Worm (Caenorhabditis elegans) whole organism, mixed stage, embryonic: ENCODE data around the gene scl-7.

Experiments
- cnd-1 ChIP-seq: fragments of 200-800 bp; sonication (Bioruptor generic); optimal IDR thresholded peaks from 2 replicates; lab custom pipeline; 2018; ENCODE audit warnings: mild to moderate bottlenecking, missing genetic modification characterization, missing compliant biosample characterization
- mls-2 ChIP-seq: sonication (generic microtip); optimal IDR thresholded peaks from 2 replicates; lab custom pipeline; 2016; ENCODE audit warnings: mild to moderate bottlenecking, missing genetic modification characterization, moderate library complexity, missing compliant biosample characterization
- nhr-237 ChIP-seq: fragments of 150-350 bp; optimal IDR thresholded peaks from 2 replicates; lab custom pipeline; 2014; ENCODE audit warnings: missing biosample characterization, missing genetic modification characterization
- nhr-28 ChIP-seq: fragments of 150-350 bp; optimal IDR thresholded peaks from 2 replicates; lab custom pipeline; 2014; ENCODE audit warnings: missing biosample characterization, missing genetic modification characterization
- nhr-76 ChIP-seq: sonication (generic microtip); optimal IDR thresholded peaks from 2 replicates; lab custom pipeline; 2017; ENCODE audit warnings: missing biosample characterization, missing genetic modification characterization
- tbx-8 ChIP-seq: fragments of 200-800 bp; sonication (Bioruptor generic); optimal IDR thresholded peaks from 2 replicates; lab custom pipeline; 2018; ENCODE audit warnings: mild to moderate bottlenecking, missing genetic modification characterization, moderate library complexity, missing compliant biosample characterization
- unc-62 ChIP-seq: fragments of 150-350 bp; optimal IDR thresholded peaks from 2 replicates; lab custom pipeline; 2014; ENCODE audit warnings: missing biosample characterization, missing genetic modification reagents, missing genetic modification characterization

DNA sequence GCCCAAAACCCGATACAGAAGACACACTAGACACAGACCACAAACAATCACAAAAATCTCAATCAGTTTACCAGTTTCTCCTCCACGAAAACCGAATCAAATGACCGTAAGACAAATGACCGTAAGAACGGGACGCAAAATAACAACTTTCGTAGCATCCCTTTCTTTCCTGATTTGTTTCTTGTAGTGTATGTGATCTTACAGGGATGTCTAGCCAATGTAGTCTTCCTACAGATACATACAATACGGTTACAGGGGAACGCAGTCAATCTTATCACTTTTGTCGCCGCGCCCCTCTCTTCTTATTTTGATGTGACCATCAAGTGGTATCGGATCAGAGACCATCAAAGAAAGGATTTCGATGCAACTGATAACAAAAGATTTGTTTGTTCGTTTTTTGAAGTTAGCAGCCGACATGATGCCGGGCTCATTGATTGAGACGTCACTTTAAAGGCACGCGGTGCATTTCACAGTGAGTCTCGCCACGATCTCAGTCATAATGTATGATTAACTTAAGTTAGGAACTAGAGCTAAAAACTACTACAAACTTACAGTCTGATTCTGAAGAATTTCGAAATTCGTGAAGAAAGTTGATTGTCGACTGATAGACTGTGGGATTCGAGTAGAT is 5.5 kb downstream of the scl-7 start:
- TF ChIP-seq unc-62 (GFP tag; lab: Kevin White, UChicago): no peak
- TF ChIP-seq nhr-237 (tag; lab: Kevin White, UChicago): no peak
- TF ChIP-seq mls-2 (tag; lab: Kevin White, UChicago): no peak
- TF ChIP-seq nhr-76 (tag; lab: Kevin White, UChicago): no peak
- no peak for TF ChIP-seq nhr-28 (tag; lab: Kevin White, UChicago)
- no peak for TF ChIP-seq tbx-8 (GFP tag; lab: Kevin White, UChicago)
- TF ChIP-seq cnd-1 (tag; lab: Kevin White, UChicago): no peak
